Fruit fly (Drosophila melanogaster) whole organism, pupa: ENCODE results near the gene Cep135.

Experiments used
- CG10348 ChIP-seq: fragments of 200-800 bp; sonication (Bioruptor generic); IDR thresholded peaks from 2 replicates; pipeline ENCODE4 v1.3.6; 2022; ENCODE audit warnings: missing biosample characterization, missing genetic modification characterization
- CG12605 ChIP-seq: fragments of 200-800 bp; sonication (Bioruptor generic); IDR thresholded peaks from 2 replicates; pipeline ENCODE4 v1.3.6; 2022; ENCODE audit warnings: missing biosample characterization, missing genetic modification characterization
- CG13204 ChIP-seq: fragments of 200-800 bp; sonication (Bioruptor generic); optimal IDR thresholded peaks from 2 replicates; lab custom pipeline; 2018; ENCODE audit warnings: missing biosample characterization, mild to moderate bottlenecking, missing genetic modification characterization, moderate library complexity
- CG14655 ChIP-seq: fragments of 200-800 bp; sonication (Bioruptor generic); optimal IDR thresholded peaks from 3 replicates; lab custom pipeline; 2017; ENCODE audit warnings: mild to moderate bottlenecking, missing biosample characterization, missing genetic modification reagents, missing genetic modification characterization
- CG15710 ChIP-seq: fragments of 200-800 bp; sonication (Bioruptor generic); optimal IDR thresholded peaks from 2 replicates; lab custom pipeline; 2018; ENCODE audit warnings: missing biosample characterization, mild to moderate bottlenecking, missing genetic modification characterization, moderate library complexity
- CG17806 ChIP-seq: fragments of 200-800 bp; sonication (Bioruptor generic); optimal IDR thresholded peaks from 2 replicates; lab custom pipeline; 2018; ENCODE audit warnings: missing biosample characterization, mild to moderate bottlenecking, missing genetic modification characterization, moderate library complexity
- CG32121 ChIP-seq: fragments of 200-800 bp; sonication (Bioruptor generic); IDR thresholded peaks from 2 replicates; pipeline ENCODE4 v1.3.6; 2022; ENCODE audit warnings: missing biosample characterization, missing genetic modification characterization
- CG34367 ChIP-seq: fragments of 200-800 bp; sonication (Bioruptor generic); optimal IDR thresholded peaks from 2 replicates; lab custom pipeline; 2018; ENCODE audit warnings: missing biosample characterization, mild to moderate bottlenecking, missing genetic modification characterization
- CG4496 ChIP-seq: fragments of 200-800 bp; sonication (Bioruptor generic); IDR thresholded peaks from 3 replicates; pipeline ENCODE4 v1.3.6; 2022; ENCODE audit warnings: missing biosample characterization, missing genetic modification characterization
- CG8159 ChIP-seq: fragments of 200-800 bp; sonication (Bioruptor generic); optimal IDR thresholded peaks from 3 replicates; lab custom pipeline; 2018; ENCODE audit warnings: missing biosample characterization, mild to moderate bottlenecking, missing genetic modification characterization, moderate library complexity
- CG8301 ChIP-seq: fragments of 200-800 bp; sonication (Bioruptor generic); optimal IDR thresholded peaks from 2 replicates; lab custom pipeline; 2018; ENCODE audit warnings: missing biosample characterization, mild to moderate bottlenecking, missing genetic modification characterization
- CG9948 ChIP-seq: fragments of 200-800 bp; sonication (Bioruptor generic); optimal IDR thresholded peaks from 2 replicates; lab custom pipeline; 2018; ENCODE audit warnings: missing biosample characterization, mild to moderate bottlenecking, missing genetic modification characterization, moderate library complexity
- D1 ChIP-seq: fragments of 200-800 bp; sonication (Bioruptor generic); optimal IDR thresholded peaks from 2 replicates; lab custom pipeline; 2018; ENCODE audit warnings: missing biosample characterization, mild to moderate bottlenecking, missing genetic modification characterization, moderate library complexity
- EcR ChIP-seq: fragments of 200-800 bp; sonication (Bioruptor generic); optimal IDR thresholded peaks from 3 replicates; lab custom pipeline; 2019; ENCODE audit warnings: missing biosample characterization, missing genetic modification characterization, mild to moderate bottlenecking, moderate library complexity, missing genetic modification reagents
- Ets98B ChIP-seq: fragments of 200-800 bp; sonication (Bioruptor generic); IDR thresholded peaks from 2 replicates; pipeline ENCODE4 v1.3.6; 2022; ENCODE audit warnings: missing biosample characterization, missing genetic modification characterization
- Pif1A ChIP-seq: fragments of 200-800 bp; sonication (Bioruptor generic); optimal IDR thresholded peaks from 3 replicates; lab custom pipeline; 2016; ENCODE audit warnings: missing biosample characterization, missing genetic modification characterization
- Pif1B ChIP-seq: fragments of 200-800 bp; sonication (Bioruptor generic); optimal IDR thresholded peaks from 3 replicates; lab custom pipeline; 2016; ENCODE audit warnings: missing biosample characterization, missing genetic modification characterization
- Snoo ChIP-seq: fragments of 200-800 bp; sonication (Bioruptor generic); optimal IDR thresholded peaks from 3 replicates; lab custom pipeline; 2017; ENCODE audit warnings: missing biosample characterization, mild to moderate bottlenecking, missing genetic modification characterization, inconsistent platforms
- fd96Ca ChIP-seq: fragments of 200-800 bp; sonication (Bioruptor generic); IDR thresholded peaks from 3 replicates; pipeline ENCODE4 v1.3.6; 2022; ENCODE audit warnings: missing biosample characterization, missing genetic modification characterization
- gl ChIP-seq: fragments of 200-800 bp; sonication (Bioruptor generic); optimal IDR thresholded peaks from 2 replicates; lab custom pipeline; 2018; ENCODE audit warnings: missing biosample characterization, mild to moderate bottlenecking, missing genetic modification characterization
- rn ChIP-seq: fragments of 200-800 bp; sonication (Bioruptor generic); IDR thresholded peaks from 2 replicates; pipeline ENCODE4 v1.3.6; 2022; ENCODE audit warnings: missing biosample characterization, missing genetic modification characterization

Gene Cep135

dm6 chr3L:15116536-15116935 is at the start of gene Cep135:
Cep135 (plus strand) TSS chr3L:15116737.
- TF ChIP-seq D1 (tag; lab: Kevin White, UChicago) (peak; percentile 35), CG13204 (GFP tag; lab: Kevin White, UChicago) (no peak), fd96Ca (GFP tag; lab: Robert Waterston, UW) (no peak)
- TF ChIP-seq, all 21 proteins: peak for 1

- TF ChIP-seq rn (GFP tag; lab: Robert Waterston, UW) = no peak
- no peak for TF ChIP-seq CG9948
- TF ChIP-seq CG13204 (GFP tag; lab: Kevin White, UChicago) = no peak
Measured at dm6 chr3L:15072149-15072548, 44.4 kb upstream of the Cep135 start.

dm6 chr3L:15073680-15074079 is 42.9 kb upstream of the Cep135 start:
- TF ChIP-seq CG34367 (no peak), CG32121 (no peak), CG12605 (no peak), CG15710 (tag; lab: Kevin White, UChicago) (no peak), CG14655 (GFP tag; lab: Kevin White, UChicago) (no peak), D1 (tag; lab: Kevin White, UChicago) (no peak), CG9948 (no peak), gl (tag; lab: Kevin White, UChicago) (no peak), EcR (GFP tag; lab: Kevin White, UChicago) (no peak), Snoo (tag; lab: Kevin White, UChicago) (no peak), Ets98B (no peak), Pif1A (no peak), CG8301 (tag; lab: Kevin White, UChicago) (no peak), CG13204 (GFP tag; lab: Kevin White, UChicago) (no peak), fd96Ca (GFP tag; lab: Robert Waterston, UW) (no peak), CG4496 (GFP tag; lab: Robert Waterston, UW) (no peak)

dm6 chr3L:15076380-15076779 is 40.2 kb upstream of the Cep135 start:
- TF ChIP-seq Snoo (tag; lab: Kevin White, UChicago) (no peak), CG12605 (no peak), CG9948 (no peak), CG8301 (tag; lab: Kevin White, UChicago) (no peak), EcR (GFP tag; lab: Kevin White, UChicago) (peak; percentile 30), rn (GFP tag; lab: Robert Waterston, UW) (no peak)

dm6 chr3L:15078347-15078746 is 38.2 kb upstream of the Cep135 start, which contains the start of gene Or71a:
Or71a (minus strand) TSS chr3L:15078447.
- TF ChIP-seq CG8159 (no peak), CG34367 (no peak), Pif1B (GFP tag; lab: Kevin White, UChicago) (no peak), CG17806 (no peak), rn (GFP tag; lab: Robert Waterston, UW) (no peak), CG13204 (GFP tag; lab: Kevin White, UChicago) (no peak), Ets98B (no peak), CG32121 (no peak), CG14655 (GFP tag; lab: Kevin White, UChicago) (no peak), CG12605 (no peak), fd96Ca (GFP tag; lab: Robert Waterston, UW) (no peak), Snoo (tag; lab: Kevin White, UChicago) (no peak), CG4496 (GFP tag; lab: Robert Waterston, UW) (no peak), Pif1A (no peak), CG8301 (tag; lab: Kevin White, UChicago) (no peak), CG15710 (tag; lab: Kevin White, UChicago) (no peak), D1 (tag; lab: Kevin White, UChicago) (no peak), gl (tag; lab: Kevin White, UChicago) (no peak), CG9948 (no peak), CG10348 (GFP tag; lab: Robert Waterston, UW) (no peak)

- TF ChIP-seq CG15710 (tag; lab: Kevin White, UChicago) (no peak), CG4496 (GFP tag; lab: Robert Waterston, UW) (no peak), CG34367 (no peak), CG8159 (no peak), fd96Ca (GFP tag; lab: Robert Waterston, UW) (no peak), rn (GFP tag; lab: Robert Waterston, UW) (no peak), Snoo (tag; lab: Kevin White, UChicago) (no peak), gl (tag; lab: Kevin White, UChicago) (no peak), CG10348 (GFP tag; lab: Robert Waterston, UW) (no peak), CG12605 (peak; percentile 35), CG9948 (no peak), Pif1A (no peak), CG17806 (no peak), CG32121 (peak; percentile 9; the same call in 1 of the 2 replicates), D1 (tag; lab: Kevin White, UChicago) (no peak), CG14655 (GFP tag; lab: Kevin White, UChicago) (no peak), CG8301 (tag; lab: Kevin White, UChicago) (no peak), EcR (GFP tag; lab: Kevin White, UChicago) (no peak), Pif1B (GFP tag; lab: Kevin White, UChicago) (no peak), CG13204 (GFP tag; lab: Kevin White, UChicago) (no peak), Ets98B (peak; percentile 27; the same call in 1 of the 2 replicates)
Measured at dm6 chr3L:15079278-15079677, 37.3 kb upstream of the Cep135 start.

dm6 chr3L:15084288-15084687 is 32.2 kb upstream of the Cep135 start:
- TF ChIP-seq CG14655 (GFP tag; lab: Kevin White, UChicago) (no peak), Ets98B (no peak), CG15710 (tag; lab: Kevin White, UChicago) (no peak), CG13204 (GFP tag; lab: Kevin White, UChicago) (no peak), CG32121 (no peak), CG17806 (no peak), CG12605 (no peak), CG8301 (tag; lab: Kevin White, UChicago) (no peak), CG34367 (no peak), CG9948 (no peak), Pif1B (GFP tag; lab: Kevin White, UChicago) (no peak), fd96Ca (GFP tag; lab: Robert Waterston, UW) (no peak), Snoo (tag; lab: Kevin White, UChicago) (no peak), Pif1A (no peak), CG10348 (GFP tag; lab: Robert Waterston, UW) (no peak), EcR (GFP tag; lab: Kevin White, UChicago) (no peak), gl (tag; lab: Kevin White, UChicago) (no peak)
